Worm (Caenorhabditis elegans): ENCODE results near the gene col-162.

DNA sequence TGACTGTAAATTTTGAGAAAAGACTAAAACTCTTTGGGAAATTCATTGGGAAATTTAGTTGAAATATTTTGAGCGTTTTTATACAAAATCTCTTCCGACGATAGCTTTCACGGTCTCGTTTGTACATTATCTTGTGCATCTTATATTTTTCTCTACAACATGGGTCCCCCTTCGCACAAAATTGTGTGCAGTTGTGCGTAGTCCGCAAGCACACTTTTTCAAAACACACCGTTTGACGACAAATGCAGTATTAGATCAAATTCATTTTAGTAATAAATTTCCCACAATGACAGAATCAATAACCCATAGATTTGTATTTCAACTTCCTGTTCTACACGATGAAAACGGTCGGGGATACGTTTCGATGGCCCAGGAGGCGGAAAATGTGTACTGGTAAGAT is 16.1 kb downstream of the col-162 start, which contains the start of gene F25H9.2:
- TF ChIP-seq ZK546.5 (tag; optimal IDR thresholded peaks at IDR 0.05) (no peak), dmd-4 (tag; optimal IDR thresholded peaks at IDR 0.05) (no peak), crh-2 (tag; optimal IDR thresholded peaks at IDR 0.05) (no peak), ama-1 (optimal IDR thresholded peaks at IDR 0.05) (no peak), elt-3 (tag; optimal IDR thresholded peaks at IDR 0.05) (no peak), egl-27 (tag; optimal IDR thresholded peaks at IDR 0.05) (no peak), nhr-237 (tag; optimal IDR thresholded peaks at IDR 0.05) (no peak), elt-1 (tag; optimal IDR thresholded peaks at IDR 0.05) (no peak), lin-39 (tag; optimal IDR thresholded peaks at IDR 0.05) (no peak)

All from whole organism, L2 larva.